Fruit fly (Drosophila melanogaster) whole organism, pupa: Measurements from ENCODE around the gene CG43082.

Experiments used
- CG10348 ChIP-seq: fragments of 200-800 bp; sonication (Bioruptor generic); IDR thresholded peaks from 2 replicates; pipeline ENCODE4 v1.3.6; 2022; ENCODE audit warnings: missing biosample characterization, missing genetic modification characterization
- CG12605 ChIP-seq: fragments of 200-800 bp; sonication (Bioruptor generic); IDR thresholded peaks from 2 replicates; pipeline ENCODE4 v1.3.6; 2022; ENCODE audit warnings: missing biosample characterization, missing genetic modification characterization
- CG13204 ChIP-seq: fragments of 200-800 bp; sonication (Bioruptor generic); optimal IDR thresholded peaks from 2 replicates; lab custom pipeline; 2018; ENCODE audit warnings: missing biosample characterization, mild to moderate bottlenecking, missing genetic modification characterization, moderate library complexity
- CG14655 ChIP-seq: fragments of 200-800 bp; sonication (Bioruptor generic); optimal IDR thresholded peaks from 3 replicates; lab custom pipeline; 2017; ENCODE audit warnings: mild to moderate bottlenecking, missing biosample characterization, missing genetic modification reagents, missing genetic modification characterization
- CG15710 ChIP-seq: fragments of 200-800 bp; sonication (Bioruptor generic); optimal IDR thresholded peaks from 2 replicates; lab custom pipeline; 2018; ENCODE audit warnings: missing biosample characterization, mild to moderate bottlenecking, missing genetic modification characterization, moderate library complexity
- CG17806 ChIP-seq: fragments of 200-800 bp; sonication (Bioruptor generic); optimal IDR thresholded peaks from 2 replicates; lab custom pipeline; 2018; ENCODE audit warnings: missing biosample characterization, mild to moderate bottlenecking, missing genetic modification characterization, moderate library complexity
- CG32121 ChIP-seq: fragments of 200-800 bp; sonication (Bioruptor generic); IDR thresholded peaks from 2 replicates; pipeline ENCODE4 v1.3.6; 2022; ENCODE audit warnings: missing biosample characterization, missing genetic modification characterization
- CG34367 ChIP-seq: fragments of 200-800 bp; sonication (Bioruptor generic); optimal IDR thresholded peaks from 2 replicates; lab custom pipeline; 2018; ENCODE audit warnings: missing biosample characterization, mild to moderate bottlenecking, missing genetic modification characterization
- CG4496 ChIP-seq: fragments of 200-800 bp; sonication (Bioruptor generic); IDR thresholded peaks from 3 replicates; pipeline ENCODE4 v1.3.6; 2022; ENCODE audit warnings: missing biosample characterization, missing genetic modification characterization
- CG8159 ChIP-seq: fragments of 200-800 bp; sonication (Bioruptor generic); optimal IDR thresholded peaks from 3 replicates; lab custom pipeline; 2018; ENCODE audit warnings: missing biosample characterization, mild to moderate bottlenecking, missing genetic modification characterization, moderate library complexity
- CG8301 ChIP-seq: fragments of 200-800 bp; sonication (Bioruptor generic); optimal IDR thresholded peaks from 2 replicates; lab custom pipeline; 2018; ENCODE audit warnings: missing biosample characterization, mild to moderate bottlenecking, missing genetic modification characterization
- CG9948 ChIP-seq: fragments of 200-800 bp; sonication (Bioruptor generic); optimal IDR thresholded peaks from 2 replicates; lab custom pipeline; 2018; ENCODE audit warnings: missing biosample characterization, mild to moderate bottlenecking, missing genetic modification characterization, moderate library complexity
- D1 ChIP-seq: fragments of 200-800 bp; sonication (Bioruptor generic); optimal IDR thresholded peaks from 2 replicates; lab custom pipeline; 2018; ENCODE audit warnings: missing biosample characterization, mild to moderate bottlenecking, missing genetic modification characterization, moderate library complexity
- EcR ChIP-seq: fragments of 200-800 bp; sonication (Bioruptor generic); optimal IDR thresholded peaks from 3 replicates; lab custom pipeline; 2019; ENCODE audit warnings: missing biosample characterization, missing genetic modification characterization, mild to moderate bottlenecking, moderate library complexity, missing genetic modification reagents
- Ets98B ChIP-seq: fragments of 200-800 bp; sonication (Bioruptor generic); IDR thresholded peaks from 2 replicates; pipeline ENCODE4 v1.3.6; 2022; ENCODE audit warnings: missing biosample characterization, missing genetic modification characterization
- Pif1A ChIP-seq: fragments of 200-800 bp; sonication (Bioruptor generic); optimal IDR thresholded peaks from 3 replicates; lab custom pipeline; 2016; ENCODE audit warnings: missing biosample characterization, missing genetic modification characterization
- Pif1B ChIP-seq: fragments of 200-800 bp; sonication (Bioruptor generic); optimal IDR thresholded peaks from 3 replicates; lab custom pipeline; 2016; ENCODE audit warnings: missing biosample characterization, missing genetic modification characterization
- Snoo ChIP-seq: fragments of 200-800 bp; sonication (Bioruptor generic); optimal IDR thresholded peaks from 3 replicates; lab custom pipeline; 2017; ENCODE audit warnings: missing biosample characterization, mild to moderate bottlenecking, missing genetic modification characterization, inconsistent platforms
- fd96Ca ChIP-seq: fragments of 200-800 bp; sonication (Bioruptor generic); IDR thresholded peaks from 3 replicates; pipeline ENCODE4 v1.3.6; 2022; ENCODE audit warnings: missing biosample characterization, missing genetic modification characterization
- gl ChIP-seq: fragments of 200-800 bp; sonication (Bioruptor generic); optimal IDR thresholded peaks from 2 replicates; lab custom pipeline; 2018; ENCODE audit warnings: missing biosample characterization, mild to moderate bottlenecking, missing genetic modification characterization
- rn ChIP-seq: fragments of 200-800 bp; sonication (Bioruptor generic); IDR thresholded peaks from 2 replicates; pipeline ENCODE4 v1.3.6; 2022; ENCODE audit warnings: missing biosample characterization, missing genetic modification characterization

Gene CG43082

dm6 chr3L:15646182-15646581 is 15.5 kb upstream of the CG43082 start:
- TF ChIP-seq CG32121 (GFP tag; lab: Robert Waterston, UW): no peak
- TF ChIP-seq CG14655 (GFP tag; lab: Kevin White, UChicago): no peak
- no peak for TF ChIP-seq CG17806 (tag; lab: Kevin White, UChicago)
- TF ChIP-seq Pif1A (GFP tag; lab: Kevin White, UChicago): no peak
- no peak for TF ChIP-seq CG4496 (GFP tag; lab: Robert Waterston, UW)
- no peak for TF ChIP-seq CG8159 (tag; lab: Kevin White, UChicago)
- no peak for TF ChIP-seq CG34367 (tag; lab: Kevin White, UChicago)
- no peak for TF ChIP-seq CG10348
- no peak for TF ChIP-seq gl (tag; lab: Kevin White, UChicago)
- TF ChIP-seq CG8301 (tag; lab: Kevin White, UChicago): no peak
- no peak for TF ChIP-seq Pif1B
- no peak for TF ChIP-seq fd96Ca (GFP tag; lab: Robert Waterston, UW)
- no peak for TF ChIP-seq CG15710
- TF ChIP-seq Snoo: no peak
- TF ChIP-seq CG9948 (tag; lab: Kevin White, UChicago): no peak
- no peak for TF ChIP-seq rn (GFP tag; lab: Robert Waterston, UW)
- TF ChIP-seq EcR (GFP tag; lab: Kevin White, UChicago): no peak
- no peak for TF ChIP-seq CG12605 (GFP tag; lab: Robert Waterston, UW)
- no peak for TF ChIP-seq CG13204

dm6 chr3L:15647712-15648621 is 13.7 kb upstream of the CG43082 start, which contains the start of the genes comm3 and CG43083:
Gene comm3 (minus strand): TSS chr3L:15647762.
Gene CG43083 (plus strand): TSS chr3L:15648571.
- TF ChIP-seq CG34367 (tag; lab: Kevin White, UChicago) (no peak), CG8159 (tag; lab: Kevin White, UChicago) (no peak), CG12605 (GFP tag; lab: Robert Waterston, UW) (no peak), CG14655 (GFP tag; lab: Kevin White, UChicago) (no peak), Ets98B (GFP tag; lab: Robert Waterston, UW) (no peak), CG13204 (no peak)

- TF ChIP-seq CG17806 (tag; lab: Kevin White, UChicago) (no peak), CG34367 (tag; lab: Kevin White, UChicago) (no peak), CG8301 (tag; lab: Kevin White, UChicago) (no peak), CG14655 (GFP tag; lab: Kevin White, UChicago) (no peak), CG13204 (no peak), D1 (tag; lab: Kevin White, UChicago) (no peak), CG12605 (GFP tag; lab: Robert Waterston, UW) (no peak), CG9948 (tag; lab: Kevin White, UChicago) (no peak)
- TF ChIP-seq, all 21 proteins: peak for 0
Observed at dm6 chr3L:15649561-15649960, 12.1 kb upstream of the CG43082 start, which contains the start of the genes Eig71Ea and Eig71Eb. Gene Eig71Ea (minus strand): TSS chr3L:15649661. Gene Eig71Eb (plus strand): TSS chr3L:15649936.

dm6 chr3L:15650552-15650951 is 11.1 kb upstream of the CG43082 start, which contains the start of gene CG43084:
Gene CG43084 (plus strand): TSS chr3L:15650852.
- TF ChIP-seq CG13204 (no peak), rn (GFP tag; lab: Robert Waterston, UW) (no peak), Ets98B (GFP tag; lab: Robert Waterston, UW) (no peak), CG17806 (tag; lab: Kevin White, UChicago) (no peak), CG12605 (GFP tag; lab: Robert Waterston, UW) (no peak), CG8159 (tag; lab: Kevin White, UChicago) (no peak), CG4496 (GFP tag; lab: Robert Waterston, UW) (no peak), Snoo (no peak), Pif1B (no peak), CG9948 (tag; lab: Kevin White, UChicago) (no peak), CG8301 (tag; lab: Kevin White, UChicago) (no peak), CG32121 (GFP tag; lab: Robert Waterston, UW) (no peak), EcR (GFP tag; lab: Kevin White, UChicago) (no peak)

- TF ChIP-seq CG10348 (no peak), Snoo (no peak), Ets98B (GFP tag; lab: Robert Waterston, UW) (no peak), rn (GFP tag; lab: Robert Waterston, UW) (no peak), CG8159 (tag; lab: Kevin White, UChicago) (no peak), CG9948 (tag; lab: Kevin White, UChicago) (no peak), CG34367 (tag; lab: Kevin White, UChicago) (no peak), CG32121 (GFP tag; lab: Robert Waterston, UW) (no peak), EcR (GFP tag; lab: Kevin White, UChicago) (no peak), CG15710 (no peak), CG13204 (no peak), Pif1A (GFP tag; lab: Kevin White, UChicago) (no peak), D1 (tag; lab: Kevin White, UChicago) (no peak), CG17806 (tag; lab: Kevin White, UChicago) (no peak)
Observed at dm6 chr3L:15652154-15652553, 9.5 kb upstream of the CG43082 start, which contains the start of the genes Eig71Ec and Eig71Ed. Gene Eig71Ec (minus strand): TSS chr3L:15652254. Gene Eig71Ed (plus strand): TSS chr3L:15652537.
